Worm (Caenorhabditis elegans) whole organism, early embryonic: ENCODE results near the gene ZK105.13.

Experiments
- aly-1 ChIP-seq: sonication (generic microtip); optimal IDR thresholded peaks from 2 replicates; lab custom pipeline; 2016; ENCODE audit warnings: missing genetic modification characterization, missing compliant biosample characterization
- ama-1 ChIP-seq: fragments of 150-350 bp; optimal IDR thresholded peaks from 2 replicates; lab custom pipeline; 2014
- flt-1 ChIP-seq: fragments of 200-800 bp; sonication (Bioruptor generic); IDR thresholded peaks from 2 replicates; pipeline ENCODE4 v1.3.6; 2022; ENCODE audit warnings: missing genetic modification characterization, missing compliant biosample characterization

DNA sequence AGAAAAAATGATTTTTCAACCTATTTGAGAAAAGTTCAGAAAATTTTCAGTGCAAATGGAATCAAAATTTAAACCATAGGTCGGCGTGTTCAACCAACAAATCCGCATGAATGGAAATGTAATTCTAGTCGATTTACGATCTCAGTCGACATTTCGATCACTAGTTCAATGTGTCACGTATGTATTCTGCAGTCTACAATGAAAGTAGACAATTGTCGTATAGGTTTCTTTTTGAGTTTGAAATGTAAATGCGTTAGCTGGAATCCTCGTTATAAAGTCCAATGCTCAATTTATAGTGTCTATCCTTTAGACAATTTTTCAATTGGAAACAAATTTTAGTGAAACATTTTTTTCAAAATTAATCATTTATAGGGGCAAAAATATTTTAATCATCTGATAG, 3.1 kb upstream of the ZK105.13 start, which contains the start of gene ZK105.12:
- no peak for TF ChIP-seq flt-1 (GFP tag; lab: Robert Waterston, UW)
- TF ChIP-seq aly-1 (tag; lab: Kevin White, UChicago) = no peak
- no peak for TF ChIP-seq ama-1 (lab: Kevin White, UChicago)
